Fruit fly (Drosophila melanogaster): ENCODE data around the gene mRpS18C.

DNA sequence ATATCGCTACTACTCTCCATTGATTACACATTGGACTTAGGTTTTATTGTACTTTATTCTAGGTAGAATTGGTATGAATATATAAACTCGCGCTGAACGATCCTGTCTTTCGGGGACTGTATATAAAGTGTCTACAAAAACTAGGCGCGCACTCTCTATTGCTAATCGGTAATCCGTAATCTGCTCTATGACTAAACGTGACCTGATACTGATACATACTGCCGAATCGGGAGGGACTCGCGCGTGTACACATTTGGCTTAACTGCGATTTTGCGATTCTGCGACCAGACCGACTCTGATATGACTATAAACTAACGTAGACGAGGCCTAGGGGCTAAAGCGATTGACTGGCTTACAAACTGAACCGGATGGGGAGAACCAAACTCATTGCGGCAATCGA lies 1.8 kb downstream of the mRpS18C start:
- TF ChIP-seq psq (optimal IDR thresholded peaks at IDR 0.05) (no peak), h (optimal IDR thresholded peaks at IDR 0.05) (no peak), ttk (optimal IDR thresholded peaks at IDR 0.05) (no peak), Myc (optimal IDR thresholded peaks at IDR 0.05) (no peak), insv (optimal IDR thresholded peaks at IDR 0.05) (no peak)

Measured in Kc167 (cell line).